Fruit fly (Drosophila melanogaster): ENCODE results near the gene Ack.

The Ack gene

DNA sequence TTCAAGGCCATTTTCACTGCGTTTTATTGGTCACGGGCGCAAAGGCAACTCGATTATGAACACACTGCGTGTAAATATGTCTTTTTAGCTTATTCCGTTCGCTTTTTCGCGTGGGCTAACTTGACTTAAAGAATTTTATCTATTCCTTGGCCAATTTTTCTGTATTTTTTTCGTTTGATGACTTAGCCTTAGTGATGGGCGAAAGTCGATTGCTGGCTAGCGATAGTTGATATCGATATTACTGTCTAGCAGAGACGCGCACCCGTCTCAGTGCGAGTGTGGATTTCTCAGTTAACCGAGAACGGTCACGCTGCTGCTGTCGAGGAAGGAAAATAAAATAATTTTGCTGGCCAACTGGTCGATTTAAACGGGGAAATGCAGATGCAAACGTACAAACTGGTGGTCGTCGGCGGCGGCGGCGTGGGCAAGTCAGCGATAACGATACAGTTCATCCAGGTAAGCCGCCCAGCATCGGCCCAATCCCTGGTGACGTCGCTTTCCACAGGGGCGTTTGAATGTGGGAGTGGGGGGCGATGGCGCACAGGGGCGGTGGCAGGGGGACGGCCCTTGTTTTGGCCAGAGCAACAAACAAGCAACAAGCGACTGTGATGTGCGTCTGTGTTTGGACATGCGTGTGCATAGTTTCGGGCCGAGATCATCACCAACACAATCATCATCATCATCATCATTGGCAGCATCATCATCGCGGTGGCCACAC, 31.0 kb downstream of the Ack start, which contains the start of the genes Rop and Ras64B (continued):
- TF ChIP-seq dysf (GFP tag; IDR thresholded peaks at IDR 0.05) (no peak), CG8089 (GFP tag; optimal IDR thresholded peaks at IDR 0.05) (no peak), pum (GFP tag; optimal IDR thresholded peaks at IDR 0.05) (no peak), CG12299 (tag; optimal IDR thresholded peaks at IDR 0.05) (peak; percentile 2), CG6854 (GFP tag; optimal IDR thresholded peaks at IDR 0.05) (no peak), Lpt (GFP tag; optimal IDR thresholded peaks at IDR 0.05) (no peak), CG2712 (tag; optimal IDR thresholded peaks at IDR 0.05) (peak; percentile 51), CG3847 (GFP tag; IDR thresholded peaks at IDR 0.05) (peak; percentile 48), CG17829 (tag; optimal IDR thresholded peaks at IDR 0.05) (peak; percentile 56), BtbVII (GFP tag; optimal IDR thresholded peaks at IDR 0.05) (no peak), CG18476 (GFP tag; optimal IDR thresholded peaks at IDR 0.05) (no peak), yki (optimal IDR thresholded peaks at IDR 0.05) (no peak), CG11085 (GFP tag; IDR thresholded peaks at IDR 0.05) (no peak), CG9215 (GFP tag; IDR thresholded peaks at IDR 0.05) (no peak), CG17612 (GFP tag; IDR thresholded peaks at IDR 0.05) (no peak), CG14710 (tag; optimal IDR thresholded peaks at IDR 0.05) (peak; percentile 81), CG31224 (GFP tag; IDR thresholded peaks at IDR 0.05) (no peak), CG12236 (GFP tag; optimal IDR thresholded peaks at IDR 0.05) (no peak), pzg (GFP tag; optimal IDR thresholded peaks at IDR 0.05) (peak; percentile 99), CG6765 (GFP tag; optimal IDR thresholded peaks at IDR 0.05) (no peak), YL-1 (GFP tag; optimal IDR thresholded peaks at IDR 0.05) (peak; percentile 99), kay (GFP tag; optimal IDR thresholded peaks at IDR 0.05) (peak; percentile 86), lab (GFP tag; optimal IDR thresholded peaks at IDR 0.05) (no peak), Gsc (GFP tag; IDR thresholded peaks at IDR 0.05) (no peak), gce (GFP tag; IDR thresholded peaks at IDR 0.05) (no peak; the same call in 2 of the 3 replicates), sisA (GFP tag; IDR thresholded peaks at IDR 0.05) (no peak), Gug (GFP tag; IDR thresholded peaks at IDR 0.05) (no peak), aop (GFP tag; IDR thresholded peaks at IDR 0.05) (no peak), CG6254 (GFP tag; optimal IDR thresholded peaks at IDR 0.05) (no peak), ewg (GFP tag; optimal IDR thresholded peaks at IDR 0.05) (peak; percentile 5), Doc3 (GFP tag; IDR thresholded peaks at IDR 0.05; ENCODE audit: partially characterized antibody) (peak; percentile 28; the same call in 2 of the 3 replicates), cwo (GFP tag; optimal IDR thresholded peaks at IDR 0.05) (no peak), CG1832 (GFP tag; optimal IDR thresholded peaks at IDR 0.05) (no peak), CG17912 (GFP tag; optimal IDR thresholded peaks at IDR 0.05) (no peak), nerfin-2 (GFP tag; IDR thresholded peaks at IDR 0.05; ENCODE audit: partially characterized antibody) (peak; percentile 50), C15 (GFP tag; IDR thresholded peaks at IDR 0.05) (no peak), Abd-B (GFP tag; optimal IDR thresholded peaks at IDR 0.05) (peak; percentile 51), Dad (GFP tag; optimal IDR thresholded peaks at IDR 0.05) (peak; percentile 47), Ets97D (GFP tag; optimal IDR thresholded peaks at IDR 0.05) (peak; percentile 82), exex (tag; optimal IDR thresholded peaks at IDR 0.05) (no peak), CG11456 (GFP tag; IDR thresholded peaks at IDR 0.05) (no peak), az2 (GFP tag; optimal IDR thresholded peaks at IDR 0.05) (no peak), CG12219 (GFP tag; optimal IDR thresholded peaks at IDR 0.05) (no peak), CG34376 (GFP tag; optimal IDR thresholded peaks at IDR 0.05) (peak; percentile 65), Sin3A (optimal IDR thresholded peaks at IDR 0.05) (peak; percentile 91), dan (GFP tag; IDR thresholded peaks at IDR 0.05) (no peak), CG7556 (GFP tag; optimal IDR thresholded peaks at IDR 0.05) (no peak), unc-4 (GFP tag; IDR thresholded peaks at IDR 0.05; ENCODE audit: partially characterized antibody) (peak; percentile 89), cg (GFP tag; optimal IDR thresholded peaks at IDR 0.05) (peak; percentile 35), grn (GFP tag; optimal IDR thresholded peaks at IDR 0.05) (no peak), z (GFP tag; IDR thresholded peaks at IDR 0.05) (no peak)

Data from whole organism, embryonic.